Fruit fly (Drosophila melanogaster) whole organism, pupa: Measurements from ENCODE around the gene Taf1.

Experiments used
- CG10348 ChIP-seq: fragments of 200-800 bp; sonication (Bioruptor generic); IDR thresholded peaks from 2 replicates; pipeline ENCODE4 v1.3.6; 2022; ENCODE audit warnings: missing biosample characterization, missing genetic modification characterization
- CG12605 ChIP-seq: fragments of 200-800 bp; sonication (Bioruptor generic); IDR thresholded peaks from 2 replicates; pipeline ENCODE4 v1.3.6; 2022; ENCODE audit warnings: missing biosample characterization, missing genetic modification characterization
- CG13204 ChIP-seq: fragments of 200-800 bp; sonication (Bioruptor generic); optimal IDR thresholded peaks from 2 replicates; lab custom pipeline; 2018; ENCODE audit warnings: missing biosample characterization, mild to moderate bottlenecking, missing genetic modification characterization, moderate library complexity
- CG14655 ChIP-seq: fragments of 200-800 bp; sonication (Bioruptor generic); optimal IDR thresholded peaks from 3 replicates; lab custom pipeline; 2017; ENCODE audit warnings: mild to moderate bottlenecking, missing biosample characterization, missing genetic modification reagents, missing genetic modification characterization
- CG15710 ChIP-seq: fragments of 200-800 bp; sonication (Bioruptor generic); optimal IDR thresholded peaks from 2 replicates; lab custom pipeline; 2018; ENCODE audit warnings: missing biosample characterization, mild to moderate bottlenecking, missing genetic modification characterization, moderate library complexity
- CG17806 ChIP-seq: fragments of 200-800 bp; sonication (Bioruptor generic); optimal IDR thresholded peaks from 2 replicates; lab custom pipeline; 2018; ENCODE audit warnings: missing biosample characterization, mild to moderate bottlenecking, missing genetic modification characterization, moderate library complexity
- CG32121 ChIP-seq: fragments of 200-800 bp; sonication (Bioruptor generic); IDR thresholded peaks from 2 replicates; pipeline ENCODE4 v1.3.6; 2022; ENCODE audit warnings: missing biosample characterization, missing genetic modification characterization
- CG34367 ChIP-seq: fragments of 200-800 bp; sonication (Bioruptor generic); optimal IDR thresholded peaks from 2 replicates; lab custom pipeline; 2018; ENCODE audit warnings: missing biosample characterization, mild to moderate bottlenecking, missing genetic modification characterization
- CG4496 ChIP-seq: fragments of 200-800 bp; sonication (Bioruptor generic); IDR thresholded peaks from 3 replicates; pipeline ENCODE4 v1.3.6; 2022; ENCODE audit warnings: missing biosample characterization, missing genetic modification characterization
- CG8159 ChIP-seq: fragments of 200-800 bp; sonication (Bioruptor generic); optimal IDR thresholded peaks from 3 replicates; lab custom pipeline; 2018; ENCODE audit warnings: missing biosample characterization, mild to moderate bottlenecking, missing genetic modification characterization, moderate library complexity
- CG8301 ChIP-seq: fragments of 200-800 bp; sonication (Bioruptor generic); optimal IDR thresholded peaks from 2 replicates; lab custom pipeline; 2018; ENCODE audit warnings: missing biosample characterization, mild to moderate bottlenecking, missing genetic modification characterization
- CG9948 ChIP-seq: fragments of 200-800 bp; sonication (Bioruptor generic); optimal IDR thresholded peaks from 2 replicates; lab custom pipeline; 2018; ENCODE audit warnings: missing biosample characterization, mild to moderate bottlenecking, missing genetic modification characterization, moderate library complexity
- D1 ChIP-seq: fragments of 200-800 bp; sonication (Bioruptor generic); optimal IDR thresholded peaks from 2 replicates; lab custom pipeline; 2018; ENCODE audit warnings: missing biosample characterization, mild to moderate bottlenecking, missing genetic modification characterization, moderate library complexity
- EcR ChIP-seq: fragments of 200-800 bp; sonication (Bioruptor generic); optimal IDR thresholded peaks from 3 replicates; lab custom pipeline; 2019; ENCODE audit warnings: missing biosample characterization, missing genetic modification characterization, mild to moderate bottlenecking, moderate library complexity, missing genetic modification reagents
- Ets98B ChIP-seq: fragments of 200-800 bp; sonication (Bioruptor generic); IDR thresholded peaks from 2 replicates; pipeline ENCODE4 v1.3.6; 2022; ENCODE audit warnings: missing biosample characterization, missing genetic modification characterization
- Pif1A ChIP-seq: fragments of 200-800 bp; sonication (Bioruptor generic); optimal IDR thresholded peaks from 3 replicates; lab custom pipeline; 2016; ENCODE audit warnings: missing biosample characterization, missing genetic modification characterization
- Pif1B ChIP-seq: fragments of 200-800 bp; sonication (Bioruptor generic); optimal IDR thresholded peaks from 3 replicates; lab custom pipeline; 2016; ENCODE audit warnings: missing biosample characterization, missing genetic modification characterization
- Snoo ChIP-seq: fragments of 200-800 bp; sonication (Bioruptor generic); optimal IDR thresholded peaks from 3 replicates; lab custom pipeline; 2017; ENCODE audit warnings: missing biosample characterization, mild to moderate bottlenecking, missing genetic modification characterization, inconsistent platforms
- fd96Ca ChIP-seq: fragments of 200-800 bp; sonication (Bioruptor generic); IDR thresholded peaks from 3 replicates; pipeline ENCODE4 v1.3.6; 2022; ENCODE audit warnings: missing biosample characterization, missing genetic modification characterization
- gl ChIP-seq: fragments of 200-800 bp; sonication (Bioruptor generic); optimal IDR thresholded peaks from 2 replicates; lab custom pipeline; 2018; ENCODE audit warnings: missing biosample characterization, mild to moderate bottlenecking, missing genetic modification characterization
- rn ChIP-seq: fragments of 200-800 bp; sonication (Bioruptor generic); IDR thresholded peaks from 2 replicates; pipeline ENCODE4 v1.3.6; 2022; ENCODE audit warnings: missing biosample characterization, missing genetic modification characterization

Gene Taf1

dm6 chr3R:6686428-6686827, 39.7 kb downstream of the Taf1 start, which contains the start of gene Ccp84Ag:
Gene Ccp84Ag, plus strand, starts transcription at chr3R:6686728.
- TF ChIP-seq fd96Ca (GFP tag; lab: Robert Waterston, UW) (no peak), Snoo (tag; lab: Kevin White, UChicago) (no peak), CG14655 (GFP tag; lab: Kevin White, UChicago) (no peak), rn (GFP tag; lab: Robert Waterston, UW) (no peak), CG8301 (tag; lab: Kevin White, UChicago) (no peak), CG10348 (GFP tag; lab: Robert Waterston, UW) (no peak), CG9948 (tag; lab: Kevin White, UChicago) (no peak), CG8159 (tag; lab: Kevin White, UChicago) (no peak), CG32121 (GFP tag; lab: Robert Waterston, UW) (no peak), CG12605 (GFP tag; lab: Robert Waterston, UW) (no peak), CG17806 (tag; lab: Kevin White, UChicago) (no peak), EcR (GFP tag; lab: Kevin White, UChicago) (no peak), CG13204 (GFP tag; lab: Kevin White, UChicago) (no peak), Pif1A (GFP tag; lab: Kevin White, UChicago) (no peak), CG34367 (no peak), Pif1B (no peak), CG15710 (no peak)

DNA sequence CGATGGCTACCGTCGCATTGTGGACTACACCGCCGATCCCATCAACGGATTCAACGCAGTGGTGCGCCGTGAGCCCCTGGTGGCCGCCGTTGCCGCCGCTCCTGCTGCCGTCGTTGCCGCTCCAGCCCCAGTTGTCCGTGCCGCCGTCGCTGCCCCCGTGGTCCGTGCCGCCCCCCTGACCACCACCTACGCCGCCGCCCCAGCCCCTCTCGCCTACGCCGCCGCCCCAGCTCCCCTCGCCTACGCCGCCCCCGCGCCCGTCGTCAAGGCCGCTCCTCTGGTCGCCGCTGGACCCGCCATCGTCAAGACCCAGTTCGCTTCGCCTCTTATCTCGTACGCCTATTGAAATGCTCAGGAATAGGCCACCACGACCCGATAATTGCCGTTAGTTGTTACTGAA, 40.5 kb downstream of the Taf1 start:
- no peak for TF ChIP-seq CG13204 (GFP tag; lab: Kevin White, UChicago)

dm6 chr3R:6688160-6688559, 41.5 kb downstream of the Taf1 start:
- TF ChIP-seq CG14655 (GFP tag; lab: Kevin White, UChicago) (no peak), EcR (GFP tag; lab: Kevin White, UChicago) (no peak), CG4496 (GFP tag; lab: Robert Waterston, UW) (no peak), CG32121 (GFP tag; lab: Robert Waterston, UW) (no peak), CG12605 (GFP tag; lab: Robert Waterston, UW) (no peak), CG8159 (tag; lab: Kevin White, UChicago) (no peak), rn (GFP tag; lab: Robert Waterston, UW) (no peak), Pif1B (no peak), CG9948 (tag; lab: Kevin White, UChicago) (no peak), CG17806 (tag; lab: Kevin White, UChicago) (no peak), Ets98B (GFP tag; lab: Robert Waterston, UW) (no peak), CG13204 (GFP tag; lab: Kevin White, UChicago) (no peak), D1 (tag; lab: Kevin White, UChicago) (no peak), Pif1A (GFP tag; lab: Kevin White, UChicago) (no peak), CG10348 (GFP tag; lab: Robert Waterston, UW) (no peak), CG34367 (no peak), fd96Ca (GFP tag; lab: Robert Waterston, UW) (no peak), Snoo (tag; lab: Kevin White, UChicago) (no peak), gl (no peak)

dm6 chr3R:6690139-6690538, 43.5 kb downstream of the Taf1 start, which contains the start of gene Ccp84Af:
Gene Ccp84Af, minus strand, starts transcription at chr3R:6690239.
- TF ChIP-seq CG12605 (GFP tag; lab: Robert Waterston, UW) (no peak), Pif1B (no peak), CG10348 (GFP tag; lab: Robert Waterston, UW) (no peak), CG13204 (GFP tag; lab: Kevin White, UChicago) (no peak), CG17806 (tag; lab: Kevin White, UChicago) (no peak)

DNA sequence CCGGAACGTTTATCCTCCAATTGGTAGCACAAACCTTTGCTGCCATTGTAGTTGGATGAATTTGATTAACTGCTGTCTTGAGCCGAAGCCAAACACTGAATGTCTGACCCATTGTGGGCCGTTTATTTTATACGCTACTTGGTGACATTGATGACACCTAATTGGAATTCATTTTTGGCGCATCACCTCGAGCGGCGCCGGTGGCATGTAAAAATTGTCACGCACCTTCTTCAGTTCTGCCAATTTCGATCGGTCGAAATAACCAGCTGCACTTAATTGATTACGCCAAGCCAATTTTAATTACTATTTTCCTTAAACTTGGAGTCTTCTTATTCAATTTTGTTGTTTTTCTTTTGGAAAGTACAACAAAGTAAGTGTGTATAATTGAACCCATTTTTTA, 45.0 kb downstream of the Taf1 start, which contains the start of gene Ccp84Ae:
Gene Ccp84Ae (minus strand): TSS at position 101 of the 400 bp plus-strand sequence.
- TF ChIP-seq Ets98B (GFP tag; lab: Robert Waterston, UW) (no peak), D1 (tag; lab: Kevin White, UChicago) (no peak)

- no peak for TF ChIP-seq CG17806 (tag; lab: Kevin White, UChicago)
- TF ChIP-seq gl: no peak
These were observed 45.7 kb downstream of the Taf1 start, which contains the start of gene Ccp84Ad for dm6 chr3R:6692432-6692831. Gene Ccp84Ad, plus strand, starts transcription at chr3R:6692732.

DNA sequence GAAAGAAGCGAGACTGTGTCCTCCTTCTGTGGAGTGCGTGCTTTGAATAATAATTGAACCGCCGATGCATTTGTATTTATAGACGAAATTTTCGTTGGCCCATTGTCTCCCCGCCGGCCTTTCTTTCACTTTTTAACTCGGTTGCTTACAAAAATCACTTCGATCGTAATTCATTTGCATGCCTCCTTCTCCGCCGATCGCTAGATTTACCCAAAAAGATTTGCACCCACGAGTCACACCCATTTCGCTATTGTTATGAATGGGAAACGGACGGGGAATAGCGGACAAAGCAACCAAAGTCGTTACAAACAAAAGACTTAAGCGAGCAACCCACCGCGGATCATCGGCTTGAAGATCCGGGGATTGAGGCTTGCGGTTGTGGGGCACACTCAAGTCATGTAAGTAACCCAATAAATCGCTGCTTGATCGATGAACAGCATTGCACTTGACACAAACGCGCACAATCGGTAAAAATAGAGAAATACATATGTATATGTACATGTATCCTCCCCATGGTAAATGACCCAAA, 49.6 kb downstream of the Taf1 start, which contains the start of gene Ccp84Ac:
Gene Ccp84Ac (minus strand): TSS at position 51 of the 529 bp plus-strand sequence.
- TF ChIP-seq fd96Ca (GFP tag; lab: Robert Waterston, UW) (no peak), CG8159 (tag; lab: Kevin White, UChicago) (no peak), Snoo (tag; lab: Kevin White, UChicago) (no peak), CG12605 (GFP tag; lab: Robert Waterston, UW) (no peak), CG10348 (GFP tag; lab: Robert Waterston, UW) (no peak), Pif1B (no peak), D1 (tag; lab: Kevin White, UChicago) (no peak), CG15710 (no peak), CG13204 (GFP tag; lab: Kevin White, UChicago) (no peak), rn (GFP tag; lab: Robert Waterston, UW) (no peak)
